Fruit fly (Drosophila melanogaster) whole organism, wandering third instar larva: ENCODE measurements around the gene CG4101.

Experiments
- Sp1 ChIP-seq: fragments of 200-800 bp; sonication (Bioruptor generic); optimal IDR thresholded peaks from 3 replicates; lab custom pipeline; 2019; ENCODE audit warnings: missing biosample characterization, mild to moderate bottlenecking, missing genetic modification characterization, moderate library complexity
- fru ChIP-seq: fragments of 200-800 bp; sonication (Bioruptor generic); optimal IDR thresholded peaks from 3 replicates; lab custom pipeline; 2016; ENCODE audit warnings: missing biosample characterization, mild to moderate bottlenecking, missing genetic modification characterization
- h ChIP-seq: fragments of 200-800 bp; sonication (Bioruptor generic); optimal IDR thresholded peaks from 3 replicates; lab custom pipeline; 2016; ENCODE audit warnings: missing biosample characterization, mild to moderate bottlenecking, missing genetic modification characterization
- jim ChIP-seq: fragments of 175-275, 200-325 bp; sonication (Bioruptor generic); optimal IDR thresholded peaks from 2 replicates; lab custom pipeline; 2016; ENCODE audit warnings: missing biosample characterization, mild to moderate bottlenecking, missing genetic modification characterization
- usp ChIP-seq: fragments of >200 bp; optimal IDR thresholded peaks from 2 replicates; lab custom pipeline; 2017; ENCODE audit warnings: missing biosample characterization, missing genetic modification characterization

- no peak for TF ChIP-seq Sp1
- no peak for TF ChIP-seq fru (GFP tag; lab: Kevin White, UChicago)
- TF ChIP-seq h (GFP tag; lab: Kevin White, UChicago): no peak
- TF ChIP-seq jim: no peak
- no peak for TF ChIP-seq usp (GFP tag; lab: Kevin White, UChicago)
Observed at dm6 chr3L:16580049-16580448, 32.2 kb upstream of the CG4101 start, which contains the start of gene nxf2.
